Fruit fly (Drosophila melanogaster) whole organism, prepupa: ENCODE results near the gene CaBP1.

ENCODE experiments used
- Blimp-1 ChIP-seq: fragments of 200-800 bp; sonication (Bioruptor generic); optimal IDR thresholded peaks from 3 replicates; lab custom pipeline; 2017; ENCODE audit warnings: missing biosample characterization, missing genetic modification characterization, mild to moderate bottlenecking, moderate library complexity, missing genetic modification reagents
- CG10631 ChIP-seq: fragments of 200-800 bp; sonication (Bioruptor generic); optimal IDR thresholded peaks from 2 replicates; lab custom pipeline; 2016; ENCODE audit warnings: missing biosample characterization, missing genetic modification characterization
- CG10669 ChIP-seq: fragments of 200-800 bp; sonication (Bioruptor generic); optimal IDR thresholded peaks from 3 replicates; lab custom pipeline; 2018; ENCODE audit warnings: missing biosample characterization, mild to moderate bottlenecking, missing genetic modification characterization, moderate library complexity
- CG11294 ChIP-seq: fragments of 200-800 bp; sonication (Bioruptor generic); IDR thresholded peaks from 2 replicates; pipeline ENCODE4 v1.3.6; 2022; ENCODE audit warnings: missing biosample characterization, missing genetic modification characterization
- CG11762 ChIP-seq: fragments of 200-800 bp; sonication (Bioruptor generic); optimal IDR thresholded peaks from 3 replicates; lab custom pipeline; 2016; ENCODE audit warnings: missing biosample characterization, missing genetic modification characterization; ENCODE audit not compliant: insufficient read depth
- CG11902 ChIP-seq: fragments of 200-800 bp; sonication (Bioruptor generic); optimal IDR thresholded peaks from 3 replicates; lab custom pipeline; 2016; ENCODE audit warnings: missing biosample characterization, missing genetic modification characterization
- CG15336 ChIP-seq: fragments of 200-800 bp; sonication (Bioruptor generic); IDR thresholded peaks from 2 replicates; pipeline ENCODE4 v1.3.6; 2022; ENCODE audit warnings: missing biosample characterization, missing genetic modification characterization
- CG1621 ChIP-seq: fragments of 200-800 bp; sonication (Bioruptor generic); optimal IDR thresholded peaks from 3 replicates; lab custom pipeline; 2018; ENCODE audit warnings: missing biosample characterization, mild to moderate bottlenecking, missing genetic modification characterization
- CG16779 ChIP-seq: fragments of 200-800 bp; sonication (Bioruptor generic); optimal IDR thresholded peaks from 3 replicates; lab custom pipeline; 2017; ENCODE audit warnings: missing biosample characterization, mild to moderate bottlenecking, missing genetic modification characterization
- CG3032 ChIP-seq: fragments of 200-800 bp; optimal IDR thresholded peaks from 2 replicates; lab custom pipeline; 2019; ENCODE audit warnings: missing biosample characterization, mild to moderate bottlenecking, missing genetic modification characterization, moderate library complexity
- CG31627 ChIP-seq: fragments of 200-800 bp; sonication (Bioruptor generic); optimal IDR thresholded peaks from 3 replicates; lab custom pipeline; 2016; ENCODE audit warnings: missing biosample characterization, missing genetic modification characterization
- CG32006 ChIP-seq: fragments of 200-800 bp; sonication (Bioruptor generic); optimal IDR thresholded peaks from 3 replicates; lab custom pipeline; 2017; ENCODE audit warnings: missing biosample characterization, mild to moderate bottlenecking, missing genetic modification characterization
- CG3919 ChIP-seq: fragments of 200-800 bp; sonication (Bioruptor generic); optimal IDR thresholded peaks from 3 replicates; lab custom pipeline; 2016; ENCODE audit warnings: missing biosample characterization, missing genetic modification characterization
- CG6276 ChIP-seq: fragments of 200-800 bp; sonication (Bioruptor generic); optimal IDR thresholded peaks from 2 replicates; lab custom pipeline; 2017; ENCODE audit warnings: missing biosample characterization, mild to moderate bottlenecking, missing genetic modification characterization
- CG6792 ChIP-seq: fragments of 200-800 bp; sonication (Bioruptor generic); optimal IDR thresholded peaks from 3 replicates; lab custom pipeline; 2016; ENCODE audit warnings: missing biosample characterization, missing genetic modification characterization
- CG6808 ChIP-seq: fragments of 200-800 bp; sonication (Bioruptor generic); optimal IDR thresholded peaks from 3 replicates; lab custom pipeline; 2017; ENCODE audit warnings: missing biosample characterization, missing genetic modification characterization, mild to moderate bottlenecking, moderate library complexity, missing genetic modification reagents
- CG6854 ChIP-seq: fragments of 200-800 bp; sonication (Bioruptor generic); optimal IDR thresholded peaks from 2 replicates; lab custom pipeline; 2017; ENCODE audit warnings: missing biosample characterization, mild to moderate bottlenecking, missing genetic modification characterization
- CG7368 ChIP-seq: fragments of 200-800 bp; sonication (Bioruptor generic); optimal IDR thresholded peaks from 3 replicates; lab custom pipeline; 2016; ENCODE audit warnings: missing biosample characterization, missing genetic modification characterization
- CG8319 ChIP-seq: fragments of 200-800 bp; sonication (Bioruptor generic); optimal IDR thresholded peaks from 3 replicates; lab custom pipeline; 2016; ENCODE audit warnings: missing biosample characterization, missing genetic modification characterization
- CG8632 ChIP-seq: fragments of 200-800 bp; sonication (Bioruptor generic); optimal IDR thresholded peaks from 3 replicates; lab custom pipeline; 2016; ENCODE audit warnings: missing biosample characterization, missing genetic modification characterization
- CG9139 ChIP-seq: fragments of 200-800 bp; sonication (Bioruptor generic); optimal IDR thresholded peaks from 3 replicates; lab custom pipeline; 2017; ENCODE audit warnings: missing biosample characterization, mild to moderate bottlenecking, missing genetic modification characterization
- Eip75B ChIP-seq: fragments of 200-800 bp; sonication (Bioruptor generic); optimal IDR thresholded peaks from 3 replicates; lab custom pipeline; 2016; ENCODE audit warnings: missing biosample characterization, missing genetic modification characterization
- Eip78C ChIP-seq: fragments of 200-800 bp; sonication (Bioruptor generic); peaks from one replicate; lab custom pipeline; 2016; ENCODE audit warnings: missing biosample characterization, missing genetic modification characterization
- Eip93F ChIP-seq: fragments of 200-800 bp; sonication (Bioruptor generic); optimal IDR thresholded peaks from 2 replicates; lab custom pipeline; 2016; ENCODE audit warnings: missing biosample characterization, mild to moderate bottlenecking, missing genetic modification characterization
- Ets21C ChIP-seq: fragments of 200-800 bp; sonication (Bioruptor generic); optimal IDR thresholded peaks from 3 replicates; lab custom pipeline; 2016; ENCODE audit warnings: missing biosample characterization, missing genetic modification characterization
- Ets96B ChIP-seq: fragments of 200-800 bp; optimal IDR thresholded peaks from 2 replicates; lab custom pipeline; 2019; ENCODE audit warnings: missing biosample characterization, mild to moderate bottlenecking, missing genetic modification characterization, moderate library complexity
- Gug ChIP-seq: fragments of 200-800 bp; sonication (Bioruptor generic); IDR thresholded peaks from 2 replicates; pipeline ENCODE4 v1.3.6; 2022; ENCODE audit warnings: missing biosample characterization, missing genetic modification characterization
- Hr38 ChIP-seq: sonication (Bioruptor generic); optimal IDR thresholded peaks from 2 replicates; lab custom pipeline; 2016; ENCODE audit warnings: missing biosample characterization, missing genetic modification characterization
- Hr39 ChIP-seq: fragments of 200-800 bp; sonication (Bioruptor generic); optimal IDR thresholded peaks from 2 replicates; lab custom pipeline; 2016; ENCODE audit warnings: missing biosample characterization, missing genetic modification characterization
- Lpt ChIP-seq: fragments of 200-800 bp; sonication (Bioruptor generic); optimal IDR thresholded peaks from 3 replicates; lab custom pipeline; 2016; ENCODE audit warnings: missing biosample characterization, missing genetic modification characterization
- Met ChIP-seq: fragments of 200-800 bp; sonication (Bioruptor generic); optimal IDR thresholded peaks from 3 replicates; lab custom pipeline; 2016; ENCODE audit warnings: missing biosample characterization, missing genetic modification characterization
- OdsH ChIP-seq: fragments of 200-800 bp; sonication (Bioruptor generic); optimal IDR thresholded peaks from 3 replicates; lab custom pipeline; 2016; ENCODE audit warnings: missing biosample characterization, missing genetic modification characterization
- Smox ChIP-seq: fragments of 200-800 bp; sonication (Bioruptor generic); optimal IDR thresholded peaks from 3 replicates; lab custom pipeline; 2016; ENCODE audit warnings: missing biosample characterization, missing genetic modification characterization
- Sox102F ChIP-seq: fragments of 200-800 bp; sonication (Bioruptor generic); optimal IDR thresholded peaks from 2 replicates; lab custom pipeline; 2016; ENCODE audit warnings: missing biosample characterization, mild to moderate bottlenecking, missing genetic modification characterization
- Sox14 ChIP-seq: fragments of 200-800 bp; sonication (Bioruptor generic); optimal IDR thresholded peaks from 3 replicates; lab custom pipeline; 2016; ENCODE audit warnings: missing biosample characterization, missing genetic modification characterization
- Sox15 ChIP-seq: fragments of 200-800 bp; sonication (Bioruptor generic); optimal IDR thresholded peaks from 3 replicates; lab custom pipeline; 2016; ENCODE audit warnings: missing biosample characterization, missing genetic modification characterization
- acj6 ChIP-seq: fragments of 200-800 bp; sonication (Bioruptor generic); optimal IDR thresholded peaks from 3 replicates; lab custom pipeline; 2016; ENCODE audit warnings: missing biosample characterization, missing genetic modification characterization
- cyc ChIP-seq: fragments of 200-800 bp; sonication (Bioruptor generic); optimal IDR thresholded peaks from 3 replicates; lab custom pipeline; 2016; ENCODE audit warnings: missing biosample characterization, missing genetic modification characterization
- dac ChIP-seq: fragments of 200-800 bp; sonication (Bioruptor generic); optimal IDR thresholded peaks from 2 replicates; lab custom pipeline; 2017; ENCODE audit warnings: missing biosample characterization, mild to moderate bottlenecking, missing genetic modification characterization
- dsx ChIP-seq: fragments of 200-800 bp; optimal IDR thresholded peaks from 3 replicates; lab custom pipeline; 2019; ENCODE audit warnings: missing biosample characterization, mild to moderate bottlenecking, missing genetic modification characterization, moderate library complexity; ENCODE audit not compliant: poor library complexity, severe bottlenecking
- eg ChIP-seq: fragments of 200-800 bp; sonication (Bioruptor generic); IDR thresholded peaks from 3 replicates; pipeline ENCODE4 v1.3.6; 2022; ENCODE audit warnings: missing biosample characterization, missing genetic modification characterization
- fd85E ChIP-seq: fragments of 200-800 bp; sonication (Bioruptor generic); optimal IDR thresholded peaks from 3 replicates; lab custom pipeline; 2016; ENCODE audit warnings: missing biosample characterization, missing genetic modification characterization
- net ChIP-seq: fragments of 200-800 bp; sonication (Bioruptor generic); optimal IDR thresholded peaks from 3 replicates; lab custom pipeline; 2016; ENCODE audit warnings: missing biosample characterization, missing genetic modification characterization
- ss ChIP-seq, 2 experiments: fragments of 200-800 bp; sonication (Bioruptor generic); optimal IDR thresholded peaks; 2 replicates in 1 of 2; 3 replicates in 1 of 2; lab custom pipeline; 2017 to 2018; ENCODE audit warnings: mild to moderate bottlenecking in 2 of 2, missing biosample characterization in 2 of 2, missing genetic modification characterization in 2 of 2, moderate library complexity in 1 of 2
- svp ChIP-seq: fragments of 200-800 bp; sonication (Bioruptor generic); peaks from one replicate; lab custom pipeline; 2016; ENCODE audit warnings: missing biosample characterization, missing genetic modification characterization
- topi ChIP-seq: fragments of 200-800 bp; sonication (Bioruptor generic); optimal IDR thresholded peaks from 3 replicates; lab custom pipeline; 2016; ENCODE audit warnings: missing biosample characterization, missing genetic modification characterization

CaBP1 gene

dm6 chr2L:16310648-16311047, 45.9 kb downstream of the CaBP1 start, which contains the start of the genes cni and fzy (continued):
- no peak for TF ChIP-seq CG9139 (GFP tag; lab: Kevin White, UChicago)
- TF ChIP-seq Eip93F (GFP tag; lab: Kevin White, UChicago), result peak; percentile 59
- TF ChIP-seq CG11294, result no peak
- TF ChIP-seq CG6854, result no peak
- no peak for TF ChIP-seq Ets96B (tag; lab: Kevin White, UChicago)
- TF ChIP-seq Smox, result no peak
- no peak for TF ChIP-seq CG1621
- no peak for TF ChIP-seq CG10669
- TF ChIP-seq CG31627, result peak; percentile 23
- TF ChIP-seq cyc (GFP tag; lab: Kevin White, UChicago), result peak; percentile 42
- no peak for TF ChIP-seq CG16779 (tag; lab: Kevin White, UChicago)
- TF ChIP-seq ss (GFP tag; optimal IDR thresholded peaks at IDR 0.05; lab: Kevin White, UChicago), result no peak
- no peak for TF ChIP-seq CG6808 (GFP tag; lab: Kevin White, UChicago)
- no peak for TF ChIP-seq Blimp-1 (GFP tag; lab: Kevin White, UChicago)
- TF ChIP-seq dsx (GFP tag; lab: Kevin White, UChicago), result no peak
- TF ChIP-seq CG8632 (GFP tag; lab: Kevin White, UChicago), result no peak
- TF ChIP-seq CG3032 (tag; lab: Kevin White, UChicago), result peak; percentile 23
- TF ChIP-seq acj6, result no peak
- TF ChIP-seq Met (GFP tag; lab: Kevin White, UChicago), result no peak
- no peak for TF ChIP-seq topi (GFP tag; lab: Kevin White, UChicago)
- no peak for TF ChIP-seq Ets21C (GFP tag; lab: Kevin White, UChicago)
- no peak for TF ChIP-seq fd85E

dm6 chr2L:16307026-16307703, 49.4 kb downstream of the CaBP1 start, which contains the start of the genes CG5861 and Syx5:
Gene CG5861 (minus strand): TSS chr2L:16307298.
Gene Syx5 (plus strand): TSS chr2L:16307346.
- no peak for TF ChIP-seq CG11902
- no peak for TF ChIP-seq CG16779 (tag; lab: Kevin White, UChicago)
- peak; percentile 69 for TF ChIP-seq Eip93F (GFP tag; lab: Kevin White, UChicago)
- no peak for TF ChIP-seq Hr39 (GFP tag; lab: Kevin White, UChicago)
- TF ChIP-seq net (GFP tag; lab: Kevin White, UChicago), result no peak
- TF ChIP-seq fd85E, result no peak
- no peak for TF ChIP-seq Eip78C (GFP tag; lab: Kevin White, UChicago)
- TF ChIP-seq CG3919 (GFP tag; lab: Kevin White, UChicago), result no peak
- no peak for TF ChIP-seq CG6792
- no peak for TF ChIP-seq Lpt (GFP tag; lab: Kevin White, UChicago)
- TF ChIP-seq Met (GFP tag; lab: Kevin White, UChicago), result no peak
- TF ChIP-seq Sox15 (GFP tag; lab: Kevin White, UChicago), result no peak
- TF ChIP-seq acj6, result no peak
- no peak for TF ChIP-seq Blimp-1 (GFP tag; lab: Kevin White, UChicago)
- no peak for TF ChIP-seq CG7368 (GFP tag; lab: Kevin White, UChicago)
- TF ChIP-seq Smox, result no peak
- no peak for TF ChIP-seq CG6276 (GFP tag; lab: Kevin White, UChicago)
- TF ChIP-seq Gug, result 0 out of 2 replicates have a peak, but pooled peaks have one; percentile 21
- no peak for TF ChIP-seq CG32006
- TF ChIP-seq CG1621, result no peak
- TF ChIP-seq Hr38, result no peak
- peak; percentile 60 for TF ChIP-seq CG3032 (tag; lab: Kevin White, UChicago)
- no peak for TF ChIP-seq CG6854
- no peak for TF ChIP-seq CG8319 (GFP tag; lab: Kevin White, UChicago)
- 0 out of 2 replicates have a peak, but pooled peaks have one; percentile 30 for TF ChIP-seq CG15336 (GFP tag; lab: Robert Waterston, UW)
- peak; percentile 40 for TF ChIP-seq Ets96B (tag; lab: Kevin White, UChicago)
- TF ChIP-seq eg, result no peak
- no peak for TF ChIP-seq CG6808 (GFP tag; lab: Kevin White, UChicago)
- TF ChIP-seq CG11762 (GFP tag; lab: Kevin White, UChicago), result no peak
- no peak for TF ChIP-seq CG31627
- no peak for TF ChIP-seq ss (GFP tag; optimal IDR thresholded peaks at IDR 0.05; lab: Kevin White, UChicago)
- TF ChIP-seq CG8632 (GFP tag; lab: Kevin White, UChicago), result no peak
- peak; percentile 35 for TF ChIP-seq Sox14 (GFP tag; lab: Kevin White, UChicago)
- no peak for TF ChIP-seq dsx (GFP tag; lab: Kevin White, UChicago)
- TF ChIP-seq Ets21C (GFP tag; lab: Kevin White, UChicago), result no peak
- no peak for TF ChIP-seq OdsH (GFP tag; lab: Kevin White, UChicago)
- TF ChIP-seq Sox102F (GFP tag; lab: Kevin White, UChicago), result no peak
- TF ChIP-seq dac (GFP tag; lab: Kevin White, UChicago), result no peak
- TF ChIP-seq Eip75B (GFP tag; lab: Kevin White, UChicago), result no peak
- peak; percentile 62 for TF ChIP-seq CG10631
- TF ChIP-seq topi (GFP tag; lab: Kevin White, UChicago), result no peak
- TF ChIP-seq svp (GFP tag; lab: Kevin White, UChicago), result no peak
